In the genomic region with DNA sequence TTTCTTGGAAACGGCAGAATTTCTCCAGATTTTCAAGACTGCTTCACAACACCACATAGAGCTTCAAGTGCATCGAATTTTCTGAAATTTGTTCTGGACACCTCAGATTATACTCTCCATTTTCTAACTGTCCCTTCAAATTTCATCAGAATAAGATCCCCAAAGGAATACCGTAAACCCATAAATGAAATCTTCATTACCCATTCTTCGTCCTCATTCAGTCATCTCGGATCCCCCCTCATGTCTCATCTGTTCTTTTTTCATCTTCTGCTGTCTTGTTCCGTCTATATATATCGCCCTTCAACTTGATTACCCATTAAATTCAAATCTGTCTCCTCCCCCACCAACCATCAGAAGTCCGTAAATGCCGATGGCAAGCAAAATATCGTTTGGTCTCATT, we compare ENCODE assay signal across 3 worm cellular contexts.
TF ChIP-seq lines count a peak whose summit lies in the region.

No protein-coding gene starts in this region.

TF ChIP-seq in whole organism, L1 larva, 84 proteins besides CTCF, POLR2A, EP300 and RAD21:
- TF ChIP-seq lsy-2 (tag; optimal IDR thresholded peaks at IDR 0.05; lab: Kevin White, UChicago) (no peak), blmp-1 (tag; optimal IDR thresholded peaks at IDR 0.05; lab: Kevin White, UChicago) (peak; percentile 0)

TF ChIP-seq in whole organism, L4 larva, 104 proteins besides CTCF, POLR2A, EP300 and RAD21:
- TF ChIP-seq zip-11 (GFP tag; IDR thresholded peaks at IDR 0.05; lab: Robert Waterston, UW), result no peak
- no peak for TF ChIP-seq Y5F2A.4 (GFP tag; optimal IDR thresholded peaks at IDR 0.05; lab: Kevin White, UChicago)
- TF ChIP-seq unc-62 (GFP tag; optimal IDR thresholded peaks at IDR 0.05 in 1 of 2; lab: Kevin White, UChicago), result no peak
- no peak for TF ChIP-seq unc-62 (tag; optimal IDR thresholded peaks at IDR 0.05; lab: Kevin White, UChicago)
- no peak for TF ChIP-seq ZK337.2 (GFP tag; IDR thresholded peaks at IDR 0.05; lab: Robert Waterston, UW)
- no peak for TF ChIP-seq nhr-102 (tag; optimal IDR thresholded peaks at IDR 0.05; lab: Kevin White, UChicago)
- peak; percentile 97 for TF ChIP-seq aha-1 (tag; lab: Kevin White, UChicago)
- no peak for TF ChIP-seq daf-16 (GFP tag; optimal IDR thresholded peaks at IDR 0.05; lab: Kevin White, UChicago)
- TF ChIP-seq daf-16 (tag; optimal IDR thresholded peaks at IDR 0.05; lab: Kevin White, UChicago), result no peak
- no peak for TF ChIP-seq hmg-1.1 (GFP tag; IDR thresholded peaks at IDR 0.05; lab: Robert Waterston, UW)

TF ChIP-seq in whole organism, midembryonic, 9 proteins besides CTCF, POLR2A, EP300 and RAD21:
- peak; percentile 44; the same call in 1 of the 2 replicates for TF ChIP-seq flt-1 (GFP tag; IDR thresholded peaks at IDR 0.05; lab: Robert Waterston, UW)
- no peak for TF ChIP-seq cog-1 (tag; optimal IDR thresholded peaks at IDR 0.05; lab: Kevin White, UChicago)
- no peak for TF ChIP-seq med-1 (GFP tag; optimal IDR thresholded peaks at IDR 0.05; lab: Kevin White, UChicago; ENCODE audit: insufficient read depth)
- no peak for TF ChIP-seq tab-1 (GFP tag; IDR thresholded peaks at IDR 0.05; lab: Robert Waterston, UW)
- no peak for TF ChIP-seq ref-1 (GFP tag; conservative IDR thresholded peaks at IDR 0.05; lab: Robert Waterston, UW)

Comparison
In these comparisons a context has a peak if more than half of its experiments do, and no peak if none do; other contexts are left out.
1. Of the 29 proteins assayed by ChIP-seq in both whole organism, L4 larva and whole organism, L1 larva: peak only in whole organism, L4 larva: aha-1; only in whole organism, L1 larva: none; in both: none; in neither: 28.